Fruit fly (Drosophila melanogaster) whole organism, embryonic: Measurements from ENCODE around the gene CG16719.

Source experiments
- ATbp ChIP-seq: fragments of 200-800 bp; sonication (Bioruptor generic); optimal IDR thresholded peaks from 2 replicates; lab custom pipeline; 2017; ENCODE audit warnings: missing biosample characterization, mild to moderate bottlenecking, missing genetic modification characterization, missing genetic modification reagents
- B-H1 ChIP-seq: fragments of 200-800 bp; sonication (Bioruptor generic); IDR thresholded peaks from 3 replicates; pipeline ENCODE4 v1.3.6; 2022; ENCODE audit warnings: missing biosample characterization, missing genetic modification characterization
- BtbVII ChIP-seq: fragments of 200-800 bp; sonication (Bioruptor generic); optimal IDR thresholded peaks from 3 replicates; lab custom pipeline; 2017; ENCODE audit warnings: missing biosample characterization, mild to moderate bottlenecking, missing genetic modification characterization
- C15 ChIP-seq: fragments of 200-800 bp; sonication (Bioruptor generic); IDR thresholded peaks from 3 replicates; pipeline ENCODE4 v1.3.6; 2022; ENCODE audit warnings: missing biosample characterization, missing genetic modification characterization
- CG11247 ChIP-seq: fragments of 200-800 bp; sonication (Bioruptor generic); IDR thresholded peaks from 2 replicates; pipeline ENCODE4 v1.3.6; 2022; ENCODE audit warnings: missing biosample characterization, missing genetic modification characterization
- CG12744 ChIP-seq: fragments of 200-800 bp; sonication (Bioruptor generic); optimal IDR thresholded peaks from 2 replicates; lab custom pipeline; 2016; ENCODE audit warnings: missing biosample characterization, missing genetic modification characterization
- CG12942 ChIP-seq: fragments of 200-800 bp; sonication (Bioruptor generic); optimal IDR thresholded peaks from 3 replicates; lab custom pipeline; 2016; ENCODE audit warnings: missing biosample characterization, missing genetic modification characterization
- CG1602 ChIP-seq: fragments of 200-800 bp; sonication (Bioruptor generic); optimal IDR thresholded peaks from 3 replicates; lab custom pipeline; 2016; ENCODE audit warnings: missing biosample characterization, missing genetic modification characterization
- CG17186 ChIP-seq: fragments of 200-800 bp; sonication (Bioruptor generic); optimal IDR thresholded peaks from 3 replicates; lab custom pipeline; 2017; ENCODE audit warnings: missing biosample characterization, missing genetic modification reagents, missing genetic modification characterization
- CG18011 ChIP-seq: fragments of 200-800 bp; sonication (Bioruptor generic); optimal IDR thresholded peaks from 2 replicates; lab custom pipeline; 2017; ENCODE audit warnings: missing biosample characterization, missing genetic modification characterization, mild to moderate bottlenecking, moderate library complexity, missing genotype
- CG18764 ChIP-seq: fragments of 200-800 bp; sonication (Bioruptor generic); optimal IDR thresholded peaks from 3 replicates; lab custom pipeline; 2016; ENCODE audit warnings: missing biosample characterization, missing genetic modification characterization
- CG31224 ChIP-seq: fragments of 200-800 bp; sonication (Bioruptor generic); IDR thresholded peaks from 2 replicates; pipeline ENCODE4 v1.3.6; 2022; ENCODE audit warnings: missing biosample characterization, missing genetic modification characterization
- CG31388 ChIP-seq: fragments of 200-800 bp; sonication (Bioruptor generic); optimal IDR thresholded peaks from 2 replicates; lab custom pipeline; 2016; ENCODE audit warnings: missing biosample characterization, missing genetic modification characterization
- CG3163 ChIP-seq: fragments of 200-800 bp; sonication (Bioruptor generic); optimal IDR thresholded peaks from 3 replicates; lab custom pipeline; 2016; ENCODE audit warnings: missing biosample characterization, missing genetic modification characterization
- CG3281 ChIP-seq: fragments of 200-800 bp; sonication (Bioruptor generic); optimal IDR thresholded peaks from 3 replicates; lab custom pipeline; 2017; ENCODE audit warnings: missing biosample characterization, mild to moderate bottlenecking, missing genetic modification characterization
- CG9932 ChIP-seq: fragments of 200-800 bp; sonication (Bioruptor generic); IDR thresholded peaks from 2 replicates; pipeline ENCODE4 v1.3.6; 2022; ENCODE audit warnings: missing biosample characterization, missing genetic modification characterization
- E2f1 ChIP-seq: fragments of 200-800 bp; sonication (Bioruptor generic); IDR thresholded peaks from 2 replicates; pipeline ENCODE4 v1.3.6; 2022; ENCODE audit warnings: missing biosample characterization, missing genetic modification characterization
- HmgZ ChIP-seq: fragments of 200-800 bp; sonication (Bioruptor generic); optimal IDR thresholded peaks from 2 replicates; lab custom pipeline; 2018; ENCODE audit warnings: missing biosample characterization, mild to moderate bottlenecking, missing genetic modification characterization
- Lim3 ChIP-seq: fragments of 200-800 bp; sonication (Bioruptor generic); IDR thresholded peaks from 2 replicates; pipeline ENCODE4 v1.3.6; 2022; ENCODE audit warnings: missing biosample characterization, missing genetic modification characterization
- MESR4 ChIP-seq: fragments of 200-800 bp; sonication (Bioruptor generic); optimal IDR thresholded peaks from 2 replicates; lab custom pipeline; 2018; ENCODE audit warnings: missing biosample characterization, mild to moderate bottlenecking, missing genetic modification characterization, moderate library complexity
- Mrtf ChIP-seq: fragments of 200-800 bp; sonication (Bioruptor generic); IDR thresholded peaks from 3 replicates; pipeline ENCODE4 v1.3.6; 2022; ENCODE audit warnings: missing biosample characterization, missing genetic modification characterization
- NC2β ChIP-seq: fragments of 200-800 bp; sonication (Bioruptor generic); optimal IDR thresholded peaks from 2 replicates; lab custom pipeline; 2016; ENCODE audit warnings: missing biosample characterization, missing genetic modification characterization
- Side ChIP-seq: fragments of 200-800 bp; sonication (Bioruptor generic); optimal IDR thresholded peaks from 2 replicates; lab custom pipeline; 2016; ENCODE audit warnings: missing biosample characterization, missing genetic modification characterization
- Six4 ChIP-seq: fragments of 200-800 bp; sonication (Bioruptor generic); optimal IDR thresholded peaks from 2 replicates; lab custom pipeline; 2016; ENCODE audit warnings: missing biosample characterization, missing genetic modification characterization
- Sox102F ChIP-seq: fragments of 200-800 bp; sonication (Bioruptor generic); optimal IDR thresholded peaks from 2 replicates; lab custom pipeline; 2018; ENCODE audit warnings: missing biosample characterization, mild to moderate bottlenecking, missing genetic modification characterization, moderate library complexity
- Ssrp ChIP-seq: fragments of 200-800 bp; sonication (Bioruptor generic); optimal IDR thresholded peaks from 2 replicates; lab custom pipeline; 2018; ENCODE audit warnings: missing biosample characterization, mild to moderate bottlenecking, missing genetic modification characterization, moderate library complexity
- Trl ChIP-seq, 3 experiments: fragments of >200 bp in 2 of 3; fragments of 200-800 bp in 1 of 3; sonication (Bioruptor generic) in 1 of 3; optimal IDR thresholded peaks; 2 replicates in 1 of 3; 3 replicates in 2 of 3; lab custom pipeline; 2016 to 2017; ENCODE audit warnings: missing biosample characterization in 1 of 3, missing genetic modification characterization in 1 of 3
- YL-1 ChIP-seq: fragments of 200-800 bp; sonication (Bioruptor generic); optimal IDR thresholded peaks from 3 replicates; lab custom pipeline; 2017; ENCODE audit warnings: missing biosample characterization, mild to moderate bottlenecking, missing genetic modification characterization
- bbx ChIP-seq: fragments of 200-800 bp; sonication (Bioruptor generic); IDR thresholded peaks from 2 replicates; pipeline ENCODE4 v1.3.6; 2022; ENCODE audit warnings: missing biosample characterization, missing genetic modification characterization; ENCODE audit not compliant: partially characterized antibody
- cg ChIP-seq: fragments of 200-800 bp; sonication (Bioruptor generic); optimal IDR thresholded peaks from 3 replicates; lab custom pipeline; 2019; ENCODE audit warnings: missing biosample characterization, mild to moderate bottlenecking, missing genetic modification characterization, moderate library complexity
- disco-r ChIP-seq: fragments of 200-800 bp; sonication (Bioruptor generic); optimal IDR thresholded peaks from 2 replicates; lab custom pipeline; 2016; ENCODE audit warnings: missing biosample characterization, missing genetic modification characterization
- dpn ChIP-seq, 2 experiments: fragments of 200-800 bp; sonication (Bioruptor generic); optimal IDR thresholded peaks; 3 replicates each; lab custom pipeline; 2016; ENCODE audit warnings: missing biosample characterization in 2 of 2, missing genetic modification characterization in 2 of 2
- ems ChIP-seq: fragments of 200-800 bp; sonication (Bioruptor generic); optimal IDR thresholded peaks from 3 replicates; lab custom pipeline; 2016; ENCODE audit warnings: missing biosample characterization, missing genetic modification characterization
- exex ChIP-seq: fragments of 200-800 bp; sonication (Bioruptor generic); optimal IDR thresholded peaks from 4 replicates; lab custom pipeline; 2018; ENCODE audit warnings: missing biosample characterization, mild to moderate bottlenecking, missing genetic modification characterization, moderate library complexity
- gcm2 ChIP-seq: fragments of 200-800 bp; sonication (Bioruptor generic); optimal IDR thresholded peaks from 2 replicates; lab custom pipeline; 2016; ENCODE audit warnings: missing biosample characterization, missing genetic modification characterization
- gem ChIP-seq: fragments of 200-800 bp; sonication (Bioruptor generic); optimal IDR thresholded peaks from 2 replicates; lab custom pipeline; 2019; ENCODE audit warnings: missing biosample characterization, mild to moderate bottlenecking, missing genetic modification characterization, moderate library complexity
- grau ChIP-seq: fragments of 200-800 bp; optimal IDR thresholded peaks from 3 replicates; lab custom pipeline; 2019; ENCODE audit warnings: missing biosample characterization, mild to moderate bottlenecking, missing genetic modification characterization, moderate library complexity
- insv ChIP-seq, 2 experiments: fragments of 200-800 bp; sonication (Bioruptor generic); optimal IDR thresholded peaks; 3 replicates each; lab custom pipeline; 2016 to 2018; ENCODE audit warnings: missing biosample characterization in 2 of 2, missing genetic modification characterization in 2 of 2
- lola ChIP-seq, 3 experiments: fragments of >200 bp in 2 of 3; fragments of 200-800 bp in 1 of 3; sonication (Bioruptor generic) in 1 of 3; optimal IDR thresholded peaks; 2 replicates each; lab custom pipeline; 2017 to 2019; ENCODE audit warnings: missing biosample characterization in 3 of 3, missing genetic modification characterization in 3 of 3, mild to moderate bottlenecking in 1 of 3, moderate library complexity in 1 of 3
- luna ChIP-seq: fragments of 200-800 bp; sonication (Bioruptor generic); optimal IDR thresholded peaks from 2 replicates; lab custom pipeline; 2016; ENCODE audit warnings: missing biosample characterization, missing genetic modification characterization
- maf-S ChIP-seq: fragments of 200-800 bp; sonication (Bioruptor generic); optimal IDR thresholded peaks from 2 replicates; lab custom pipeline; 2016; ENCODE audit warnings: missing biosample characterization, missing genetic modification characterization
- mam ChIP-seq: fragments of 200-800 bp; sonication (Bioruptor generic); optimal IDR thresholded peaks from 3 replicates; lab custom pipeline; 2016; ENCODE audit warnings: missing biosample characterization, missing genetic modification characterization
- repo ChIP-seq: fragments of 200-800 bp; sonication (Bioruptor generic); optimal IDR thresholded peaks from 2 replicates; lab custom pipeline; 2016; ENCODE audit warnings: missing biosample characterization, missing genetic modification characterization
- ro ChIP-seq: fragments of 200-800 bp; sonication (Bioruptor generic); IDR thresholded peaks from 2 replicates; pipeline ENCODE4 v1.3.6; 2022; ENCODE audit warnings: missing biosample characterization, missing genetic modification characterization
- salm ChIP-seq: fragments of 200-800 bp; sonication (Bioruptor generic); optimal IDR thresholded peaks from 2 replicates; lab custom pipeline; 2018; ENCODE audit warnings: missing biosample characterization, mild to moderate bottlenecking, missing genetic modification characterization
- sc ChIP-seq, 3 experiments: fragments of >200 bp in 2 of 3; fragments of 200-800 bp in 1 of 3; sonication (Bioruptor generic) in 1 of 3; optimal IDR thresholded peaks; 2 replicates in 2 of 3; 3 replicates in 1 of 3; lab custom pipeline; 2017; ENCODE audit warnings: mild to moderate bottlenecking in 1 of 3, missing biosample characterization in 1 of 3, missing genetic modification characterization in 1 of 3, missing genetic modification reagents in 1 of 3
- slou ChIP-seq: fragments of 200-800 bp; sonication (Bioruptor generic); optimal IDR thresholded peaks from 3 replicates; lab custom pipeline; 2016; ENCODE audit warnings: missing biosample characterization, missing genetic modification characterization
- sqz ChIP-seq: fragments of 200-800 bp; sonication (Bioruptor generic); optimal IDR thresholded peaks from 3 replicates; lab custom pipeline; 2018; ENCODE audit warnings: missing biosample characterization, mild to moderate bottlenecking, missing genetic modification characterization
- wor ChIP-seq: fragments of 200-800 bp; sonication (Bioruptor generic); IDR thresholded peaks from 2 replicates; pipeline ENCODE4 v1.3.6; 2022; ENCODE audit warnings: missing biosample characterization, missing genetic modification characterization
- zen2 ChIP-seq: fragments of 200-800 bp; sonication (Bioruptor generic); IDR thresholded peaks from 3 replicates; pipeline ENCODE4 v1.3.6; 2022; ENCODE audit warnings: missing biosample characterization, missing genetic modification characterization; ENCODE audit not compliant: partially characterized antibody

The CG16719 gene

DNA sequence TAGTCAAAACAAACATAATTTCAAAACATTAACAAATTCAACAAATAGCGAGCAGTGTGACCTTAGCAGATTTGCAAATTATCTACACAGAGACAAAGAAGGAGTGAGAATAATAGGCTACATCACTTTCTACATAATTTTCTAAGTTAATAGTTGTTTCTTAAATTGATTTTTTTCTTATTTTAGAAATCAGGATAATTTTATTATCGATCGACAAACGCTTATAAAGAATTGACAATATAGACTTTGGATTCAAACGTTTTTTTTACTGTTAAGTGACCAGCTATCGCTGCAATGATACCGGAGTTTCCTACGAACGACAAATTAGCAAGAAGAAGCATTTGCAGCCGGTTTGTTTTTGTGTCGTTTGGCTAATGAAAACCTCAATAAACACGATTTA, 38.1 kb downstream of the CG16719 start, which contains the start of the genes nbs and defl (continued):
- TF ChIP-seq wor (GFP tag; lab: Robert Waterston, UW): no peak
- no peak for TF ChIP-seq Trl (optimal IDR thresholded peaks at IDR 0.05; lab: Kevin White, UChicago)
- TF ChIP-seq Trl (GFP tag; optimal IDR thresholded peaks at IDR 0.05; lab: Kevin White, UChicago): peak; percentile 48
- TF ChIP-seq slou (GFP tag; lab: Kevin White, UChicago): peak; percentile 67
- TF ChIP-seq CG3163 (GFP tag; lab: Kevin White, UChicago): peak; percentile 6
- TF ChIP-seq CG1602 (GFP tag; lab: Kevin White, UChicago): peak; percentile 70
- no peak for TF ChIP-seq cg
- no peak for TF ChIP-seq gcm2
- peak; percentile 88 for TF ChIP-seq CG9932 (GFP tag; lab: Robert Waterston, UW)
- TF ChIP-seq sqz (GFP tag; lab: Kevin White, UChicago): no peak
- no peak; the same call in 2 of the 3 replicates for TF ChIP-seq zen2 (GFP tag; lab: Robert Waterston, UW)
- TF ChIP-seq CG11247 (GFP tag; lab: Robert Waterston, UW): peak; percentile 71
- TF ChIP-seq BtbVII (GFP tag; lab: Kevin White, UChicago): no peak
- peak; percentile 77 to 86 for TF ChIP-seq dpn (GFP tag; optimal IDR thresholded peaks at IDR 0.05; lab: Kevin White, UChicago)
- TF ChIP-seq lola (GFP tag; optimal IDR thresholded peaks at IDR 0.05; lab: Kevin White, UChicago): peak in 1 of 3 experiments; percentile 56
- TF ChIP-seq CG17186 (GFP tag; lab: Kevin White, UChicago): no peak
- peak; percentile 29; the same call in 1 of the 3 replicates for TF ChIP-seq C15 (GFP tag; lab: Robert Waterston, UW)
- peak; percentile 75; the same call in 2 of the 3 replicates for TF ChIP-seq B-H1 (GFP tag; lab: Robert Waterston, UW)
- no peak for TF ChIP-seq ATbp (GFP tag; lab: Kevin White, UChicago)
- no peak for TF ChIP-seq ro
- peak; percentile 36 for TF ChIP-seq exex
- TF ChIP-seq CG3281: peak; percentile 33
- peak; percentile 31 for TF ChIP-seq NC2β (GFP tag; lab: Kevin White, UChicago)
- TF ChIP-seq insv (GFP tag; optimal IDR thresholded peaks at IDR 0.05; lab: Kevin White, UChicago): peak in 1 of 2 experiments; percentile 11
- peak; percentile 32 for TF ChIP-seq repo (GFP tag; lab: Kevin White, UChicago)
- TF ChIP-seq disco-r (GFP tag; lab: Kevin White, UChicago): peak; percentile 4
- peak; percentile 12 for TF ChIP-seq Six4 (GFP tag; lab: Kevin White, UChicago)
- TF ChIP-seq YL-1 (GFP tag; lab: Kevin White, UChicago): no peak
- no peak for TF ChIP-seq bbx (GFP tag; lab: Robert Waterston, UW)
- no peak for TF ChIP-seq Sox102F (GFP tag; lab: Kevin White, UChicago)
- no peak for TF ChIP-seq salm (tag; lab: Kevin White, UChicago)
- TF ChIP-seq CG31224 (GFP tag; lab: Robert Waterston, UW): peak; percentile 46
- TF ChIP-seq Side (GFP tag; lab: Kevin White, UChicago): peak; percentile 75
- no peak for TF ChIP-seq sc (optimal IDR thresholded peaks at IDR 0.05; lab: Kevin White, UChicago)
- peak; percentile 8 for TF ChIP-seq sc (GFP tag; optimal IDR thresholded peaks at IDR 0.05; lab: Kevin White, UChicago)
- peak; percentile 22 for TF ChIP-seq CG18011 (GFP tag; lab: Kevin White, UChicago)
- TF ChIP-seq CG18764: peak; percentile 57
- TF ChIP-seq ems (GFP tag; lab: Kevin White, UChicago): peak; percentile 75
- TF ChIP-seq MESR4 (GFP tag; lab: Kevin White, UChicago): peak; percentile 24
- TF ChIP-seq CG12942 (GFP tag; lab: Kevin White, UChicago): peak; percentile 64
- TF ChIP-seq Lim3 (GFP tag; lab: Robert Waterston, UW): no peak
- peak; percentile 43 for TF ChIP-seq luna (GFP tag; lab: Kevin White, UChicago)
- no peak for TF ChIP-seq gem
- peak; percentile 76 for TF ChIP-seq grau
- TF ChIP-seq HmgZ (tag; lab: Kevin White, UChicago): peak; percentile 58
- TF ChIP-seq mam (GFP tag; lab: Kevin White, UChicago): peak; percentile 88
- TF ChIP-seq maf-S (GFP tag; lab: Kevin White, UChicago): peak; percentile 32
- no peak for TF ChIP-seq CG31388
- TF ChIP-seq Mrtf: 0 out of 3 replicates have a peak, but pooled peaks have one; percentile 49
- TF ChIP-seq Ssrp: peak; percentile 59
- peak; percentile 72 for TF ChIP-seq E2f1 (GFP tag; lab: Robert Waterston, UW)
- peak; percentile 34 for TF ChIP-seq CG12744 (GFP tag; lab: Kevin White, UChicago)
